Worm (Caenorhabditis elegans) whole organism, L3 larva: ENCODE results near the gene fnta-1.

Experiments
- aly-2 ChIP-seq: fragments of 150-350 bp; optimal IDR thresholded peaks from 2 replicates; lab custom pipeline; 2014; ENCODE audit warnings: missing biosample characterization, missing genetic modification characterization
- ama-1 ChIP-seq: fragments of 150-350 bp; optimal IDR thresholded peaks from 2 replicates; lab custom pipeline; 2018
- elt-3 ChIP-seq, 3 experiments: fragments of 150-350 bp in 1 of 3; sonication (generic microtip) in 2 of 3; optimal IDR thresholded peaks; 2 replicates in 2 of 3; 4 replicates in 1 of 3; lab custom pipeline; 2014 to 2017; ENCODE audit warnings: missing biosample characterization in 3 of 3, missing genetic modification characterization in 3 of 3
- fos-1 ChIP-seq: fragments of 150-350 bp; optimal IDR thresholded peaks from 2 replicates; lab custom pipeline; 2014; ENCODE audit warnings: missing biosample characterization, missing genetic modification characterization
- lin-15B ChIP-seq: fragments of 150-350 bp; optimal IDR thresholded peaks from 2 replicates; lab custom pipeline; 2014; ENCODE audit warnings: missing biosample characterization, missing genetic modification characterization
- mdl-1 ChIP-seq: fragments of 150-350 bp; optimal IDR thresholded peaks from 2 replicates; lab custom pipeline; 2014; ENCODE audit warnings: missing biosample characterization, missing genetic modification characterization
- nfya-1 ChIP-seq: sonication (generic microtip); optimal IDR thresholded peaks from 2 replicates; lab custom pipeline; 2017; ENCODE audit warnings: missing genetic modification characterization, mild to moderate bottlenecking, missing compliant biosample characterization, antibody characterized with exemption, moderate library complexity; ENCODE audit not compliant: insufficient read depth
- nhr-12 ChIP-seq: fragments of 150-350 bp; optimal IDR thresholded peaks from 2 replicates; lab custom pipeline; 2014; ENCODE audit warnings: missing biosample characterization, missing genetic modification characterization
- sea-2 ChIP-seq: fragments of 150-350 bp; sonication (generic microtip); optimal IDR thresholded peaks from 4 replicates; lab custom pipeline; 2014; ENCODE audit warnings: missing biosample characterization, missing genetic modification reagents, missing genetic modification characterization
- skn-1 ChIP-seq: fragments of 150-350 bp; optimal IDR thresholded peaks from 2 replicates; lab custom pipeline; 2014; ENCODE audit warnings: missing biosample characterization, missing genetic modification characterization
- snpc-4 ChIP-seq: fragments of 150-350 bp; optimal IDR thresholded peaks from 2 replicates; lab custom pipeline; 2014; ENCODE audit warnings: missing biosample characterization, missing genetic modification characterization
- unc-62 ChIP-seq: fragments of 150-350 bp; sonication (generic microtip); optimal IDR thresholded peaks from 4 replicates; lab custom pipeline; 2014; ENCODE audit warnings: missing biosample characterization, missing genetic modification reagents, missing genetic modification characterization

- no peak for TF ChIP-seq nfya-1
- no peak for TF ChIP-seq fos-1
- TF ChIP-seq aly-2 (tag; lab: Kevin White, UChicago), result no peak
- no peak for TF ChIP-seq mdl-1
- no peak for TF ChIP-seq lin-15B (tag; lab: Kevin White, UChicago)
- TF ChIP-seq skn-1 (tag; lab: Kevin White, UChicago), result no peak
- TF ChIP-seq ama-1, result no peak
- TF ChIP-seq unc-62 (GFP tag; lab: Kevin White, UChicago), result no peak
- TF ChIP-seq sea-2, result no peak
- TF ChIP-seq nhr-12 (tag; lab: Kevin White, UChicago), result no peak
- TF ChIP-seq elt-3 (tag; optimal IDR thresholded peaks at IDR 0.05; lab: Kevin White, UChicago), result no peak
- no peak for TF ChIP-seq snpc-4 (tag; lab: Kevin White, UChicago)
Measured at ce11 chrIV:278284-278683, 38.2 kb upstream of the fnta-1 start.
